Fruit fly (Drosophila melanogaster) whole organism, pupa: ENCODE results near the gene Ccdc85.

Source experiments
- CG10348 ChIP-seq: fragments of 200-800 bp; sonication (Bioruptor generic); IDR thresholded peaks from 2 replicates; pipeline ENCODE4 v1.3.6; 2022; ENCODE audit warnings: missing biosample characterization, missing genetic modification characterization
- CG14655 ChIP-seq: fragments of 200-800 bp; sonication (Bioruptor generic); optimal IDR thresholded peaks from 3 replicates; lab custom pipeline; 2017; ENCODE audit warnings: mild to moderate bottlenecking, missing biosample characterization, missing genetic modification reagents, missing genetic modification characterization
- CG8159 ChIP-seq: fragments of 200-800 bp; sonication (Bioruptor generic); optimal IDR thresholded peaks from 3 replicates; lab custom pipeline; 2018; ENCODE audit warnings: missing biosample characterization, mild to moderate bottlenecking, missing genetic modification characterization, moderate library complexity
- CG8301 ChIP-seq: fragments of 200-800 bp; sonication (Bioruptor generic); optimal IDR thresholded peaks from 2 replicates; lab custom pipeline; 2018; ENCODE audit warnings: missing biosample characterization, mild to moderate bottlenecking, missing genetic modification characterization
- Snoo ChIP-seq: fragments of 200-800 bp; sonication (Bioruptor generic); optimal IDR thresholded peaks from 3 replicates; lab custom pipeline; 2017; ENCODE audit warnings: missing biosample characterization, mild to moderate bottlenecking, missing genetic modification characterization, inconsistent platforms
- fd96Ca ChIP-seq: fragments of 200-800 bp; sonication (Bioruptor generic); IDR thresholded peaks from 3 replicates; pipeline ENCODE4 v1.3.6; 2022; ENCODE audit warnings: missing biosample characterization, missing genetic modification characterization

DNA sequence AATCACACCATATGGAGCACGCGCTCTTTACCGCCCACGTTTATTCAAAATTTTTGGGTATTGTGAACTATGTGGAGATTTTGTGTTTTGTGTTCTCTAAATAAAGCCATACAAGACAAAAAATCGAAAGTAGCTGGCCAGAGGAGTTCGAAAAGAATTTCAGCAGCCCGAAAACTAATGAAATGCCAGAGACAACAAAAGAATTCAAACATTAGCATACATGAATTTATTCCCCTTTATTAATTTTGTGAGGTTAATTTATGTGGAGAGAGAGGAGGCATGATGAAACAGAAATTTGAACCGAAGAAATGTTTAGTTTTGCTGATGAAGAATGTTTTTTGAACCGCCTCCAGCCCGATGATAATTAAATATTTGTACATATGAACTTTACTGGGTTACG, 7.1 kb downstream of the Ccdc85 start:
- TF ChIP-seq CG8159 (tag; lab: Kevin White, UChicago) (no peak), Snoo (tag; lab: Kevin White, UChicago) (no peak), CG8301 (no peak), CG10348 (no peak), fd96Ca (GFP tag; lab: Robert Waterston, UW) (no peak), CG14655 (GFP tag; lab: Kevin White, UChicago) (no peak)
